Worm (Caenorhabditis elegans) whole organism, young adult: Measurements from ENCODE around the gene pcp-1.

Experiments used
- B0019.2 ChIP-seq: fragments of 200-800 bp; sonication (Bioruptor generic); conservative IDR thresholded peaks from 2 replicates; pipeline ENCODE4 v1.3.6; 2022; ENCODE audit warnings: missing genetic modification reagents, missing genetic modification characterization, missing compliant biosample characterization
- B0261.1 ChIP-seq: sonication (generic microtip); optimal IDR thresholded peaks from 2 replicates; lab custom pipeline; 2016; ENCODE audit warnings: mild to moderate bottlenecking, missing genetic modification characterization, moderate library complexity, missing compliant biosample characterization
- D2030.7 ChIP-seq: fragments of 200-800 bp; sonication (Bioruptor generic); IDR thresholded peaks from 2 replicates; pipeline ENCODE4 v1.3.6; 2022; ENCODE audit warnings: missing genetic modification reagents, missing genetic modification characterization, missing compliant biosample characterization
- F33H1.4 ChIP-seq: fragments of 200-800 bp; sonication (Bioruptor generic); IDR thresholded peaks from 2 replicates; pipeline ENCODE4 v1.3.6; 2022; ENCODE audit warnings: missing genetic modification reagents, missing genetic modification characterization, missing compliant biosample characterization
- F37B4.10 ChIP-seq: fragments of 200-800 bp; sonication (Bioruptor generic); IDR thresholded peaks from 2 replicates; pipeline ENCODE4 v1.3.6; 2022; ENCODE audit warnings: missing genetic modification characterization, missing compliant biosample characterization
- F39B2.1 ChIP-seq: fragments of 200-800 bp; sonication (Bioruptor generic); IDR thresholded peaks from 2 replicates; pipeline ENCODE4 v1.3.6; 2022; ENCODE audit warnings: missing genetic modification reagents, missing genetic modification characterization, missing compliant biosample characterization
- K11D2.4 ChIP-seq: fragments of 200-800 bp; sonication (Bioruptor generic); IDR thresholded peaks from 2 replicates; pipeline ENCODE4 v1.3.6; 2022; ENCODE audit warnings: missing genetic modification reagents, missing genetic modification characterization, missing compliant biosample characterization
- K12H6.12 ChIP-seq: fragments of 200-800 bp; sonication (Bioruptor generic); optimal IDR thresholded peaks from 2 replicates; lab custom pipeline; 2018; ENCODE audit warnings: mild to moderate bottlenecking, missing genetic modification characterization, missing compliant biosample characterization
- T26A5.8 ChIP-seq: sonication (generic microtip); optimal IDR thresholded peaks from 2 replicates; lab custom pipeline; 2016; ENCODE audit warnings: missing genetic modification characterization, missing compliant biosample characterization
- ZK185.1 ChIP-seq: sonication (generic microtip); optimal IDR thresholded peaks from 2 replicates; lab custom pipeline; 2016; ENCODE audit warnings: mild to moderate bottlenecking, missing genetic modification characterization, missing compliant biosample characterization; ENCODE audit not compliant: poor library complexity, severe bottlenecking
- aptf-2 ChIP-seq: fragments of 200-800 bp; sonication (Bioruptor generic); conservative IDR thresholded peaks from 2 replicates; pipeline ENCODE4 v1.3.6; 2022; ENCODE audit warnings: missing genetic modification reagents, missing genetic modification characterization, missing compliant biosample characterization
- aptf-3 ChIP-seq: fragments of 200-800 bp; sonication (Bioruptor generic); IDR thresholded peaks from 2 replicates; pipeline ENCODE4 v1.3.6; 2022; ENCODE audit warnings: missing genetic modification characterization, missing compliant biosample characterization
- athp-1 ChIP-seq: sonication (generic microtip); optimal IDR thresholded peaks from 2 replicates; lab custom pipeline; 2017; ENCODE audit warnings: mild to moderate bottlenecking, missing genetic modification characterization, missing compliant biosample characterization
- attf-3 ChIP-seq: fragments of 200-800 bp; sonication (Bioruptor generic); conservative IDR thresholded peaks from 2 replicates; pipeline ENCODE4 v1.3.6; 2022; ENCODE audit warnings: missing genetic modification reagents, missing genetic modification characterization, missing compliant biosample characterization
- bed-2 ChIP-seq: fragments of 200-800 bp; sonication (Bioruptor generic); IDR thresholded peaks from 2 replicates; pipeline ENCODE4 v1.3.6; 2022; ENCODE audit warnings: missing genetic modification reagents, missing genetic modification characterization, missing compliant biosample characterization
- ccch-3 ChIP-seq: fragments of 200-800 bp; sonication (Bioruptor generic); optimal IDR thresholded peaks from 2 replicates; lab custom pipeline; 2018; ENCODE audit warnings: mild to moderate bottlenecking, missing genetic modification characterization, missing compliant biosample characterization
- ceh-79 ChIP-seq: sonication (generic microtip); optimal IDR thresholded peaks from 2 replicates; lab custom pipeline; 2017; ENCODE audit warnings: mild to moderate bottlenecking, missing genetic modification characterization, missing compliant biosample characterization
- die-1 ChIP-seq: sonication (generic microtip); optimal IDR thresholded peaks from 2 replicates; lab custom pipeline; 2016; ENCODE audit warnings: missing genotype, mild to moderate bottlenecking, missing genetic modification characterization, missing compliant biosample characterization
- egl-18 ChIP-seq: fragments of 200-800 bp; sonication (Bioruptor generic); IDR thresholded peaks from 2 replicates; pipeline ENCODE4 v1.3.6; 2022; ENCODE audit warnings: missing genetic modification reagents, missing genetic modification characterization, missing compliant biosample characterization
- egl-44 ChIP-seq: fragments of 200-800 bp; sonication (Bioruptor generic); IDR thresholded peaks from 2 replicates; pipeline ENCODE4 v1.3.6; 2022; ENCODE audit warnings: missing genetic modification reagents, missing genetic modification characterization, missing compliant biosample characterization
- ekl-4 ChIP-seq: fragments of 200-800 bp; sonication (Bioruptor generic); IDR thresholded peaks from 2 replicates; pipeline ENCODE4 v1.3.6; 2022; ENCODE audit warnings: missing genetic modification reagents, missing genetic modification characterization, missing compliant biosample characterization
- hlh-12 ChIP-seq: sonication (generic microtip); optimal IDR thresholded peaks from 2 replicates; lab custom pipeline; 2016; ENCODE audit warnings: missing genetic modification characterization, missing compliant biosample characterization
- hlh-26 ChIP-seq: fragments of 200-800 bp; sonication (Bioruptor generic); conservative IDR thresholded peaks from 2 replicates; pipeline ENCODE4 v1.3.6; 2022; ENCODE audit warnings: missing genetic modification reagents, missing genetic modification characterization, missing compliant biosample characterization
- hmg-20 ChIP-seq: fragments of 200-800 bp; sonication (Bioruptor generic); IDR thresholded peaks from 2 replicates; pipeline ENCODE4 v1.3.6; 2022; ENCODE audit warnings: missing genetic modification reagents, missing genetic modification characterization, missing compliant biosample characterization
- hrde-1 ChIP-seq: sonication (generic microtip); optimal IDR thresholded peaks from 2 replicates; lab custom pipeline; 2016; ENCODE audit warnings: missing genetic modification characterization, mild to moderate bottlenecking, missing compliant biosample characterization, moderate library complexity, missing genotype, missing genetic modification reagents, borderline replicate concordance
- let-526 ChIP-seq: fragments of 200-800 bp; sonication (Bioruptor generic); IDR thresholded peaks from 2 replicates; pipeline ENCODE4 v1.3.6; 2022; ENCODE audit warnings: missing genetic modification reagents, missing genetic modification characterization, missing compliant biosample characterization
- lin-26 ChIP-seq: fragments of 200-800 bp; sonication (Bioruptor generic); IDR thresholded peaks from 2 replicates; pipeline ENCODE4 v1.3.6; 2022; ENCODE audit warnings: missing genetic modification reagents, missing genetic modification characterization, missing compliant biosample characterization
- lin-35 ChIP-seq, 3 experiments: fragments of 150-350 bp in 2 of 3; sonication (generic microtip) in 1 of 3; optimal IDR thresholded peaks; 2 replicates each; lab custom pipeline; 2014 to 2018; ENCODE audit warnings: missing biosample characterization in 3 of 3, missing genetic modification characterization in 3 of 3, missing genetic modification reagents in 3 of 3
- madf-10 ChIP-seq: sonication (generic microtip); optimal IDR thresholded peaks from 2 replicates; lab custom pipeline; 2016; ENCODE audit warnings: mild to moderate bottlenecking, missing genetic modification characterization, missing compliant biosample characterization
- mel-28 ChIP-seq: sonication (generic microtip); optimal IDR thresholded peaks from 2 replicates; lab custom pipeline; 2016; ENCODE audit warnings: borderline replicate concordance, mild to moderate bottlenecking, missing genetic modification characterization, missing compliant biosample characterization
- mxl-1 ChIP-seq: sonication (generic microtip); optimal IDR thresholded peaks from 2 replicates; lab custom pipeline; 2016; ENCODE audit warnings: missing genetic modification characterization, missing compliant biosample characterization
- nfya-1 ChIP-seq: sonication (generic microtip); optimal IDR thresholded peaks from 2 replicates; lab custom pipeline; 2017; ENCODE audit warnings: antibody characterized with exemption, missing compliant biosample characterization, missing genetic modification characterization, borderline replicate concordance; ENCODE audit not compliant: insufficient read depth
- nfyb-1 ChIP-seq: fragments of 200-800 bp; sonication (Bioruptor generic); IDR thresholded peaks from 2 replicates; pipeline ENCODE4 v1.3.6; 2022; ENCODE audit warnings: missing genetic modification reagents, missing genetic modification characterization, missing compliant biosample characterization
- pbrm-1 ChIP-seq: fragments of 200-800 bp; sonication (Bioruptor generic); IDR thresholded peaks from 2 replicates; pipeline ENCODE4 v1.3.6; 2022; ENCODE audit warnings: missing genetic modification reagents, missing genetic modification characterization, missing compliant biosample characterization
- rcor-1 ChIP-seq: fragments of 200-800 bp; sonication (Bioruptor generic); IDR thresholded peaks from 2 replicates; pipeline ENCODE4 v1.3.6; 2022; ENCODE audit warnings: missing genetic modification reagents, missing genetic modification characterization, missing compliant biosample characterization
- rec-8 ChIP-seq, 2 experiments: sonication (generic microtip); optimal IDR thresholded peaks; 2 replicates each; lab custom pipeline; 2016; ENCODE audit warnings: mild to moderate bottlenecking in 2 of 2, missing genetic modification characterization in 2 of 2, missing genetic modification reagents in 2 of 2, missing genotype in 2 of 2, missing biosample characterization in 1 of 2, missing compliant biosample characterization in 1 of 2, moderate library complexity in 1 of 2
- snpc-3.4 ChIP-seq: sonication (generic microtip); optimal IDR thresholded peaks from 2 replicates; lab custom pipeline; 2017; ENCODE audit warnings: missing genetic modification characterization, mild to moderate bottlenecking, missing compliant biosample characterization, antibody characterized with exemption, moderate library complexity, missing genotype, missing genetic modification reagents
- tbp1 ChIP-seq: fragments of 200-800 bp; sonication (Bioruptor generic); optimal IDR thresholded peaks from 2 replicates; lab custom pipeline; 2018; ENCODE audit warnings: mild to moderate bottlenecking, missing genetic modification characterization, missing compliant biosample characterization
- tbx-9 ChIP-seq: sonication (generic microtip); optimal IDR thresholded peaks from 2 replicates; lab custom pipeline; 2016; ENCODE audit warnings: borderline replicate concordance, missing genetic modification characterization, inconsistent platforms, missing compliant biosample characterization
- tlf-1 ChIP-seq: fragments of 200-800 bp; sonication (Bioruptor generic); optimal IDR thresholded peaks from 2 replicates; lab custom pipeline; 2018; ENCODE audit warnings: mild to moderate bottlenecking, missing genetic modification characterization, missing compliant biosample characterization
- unc-130 ChIP-seq: sonication (generic microtip); optimal IDR thresholded peaks from 2 replicates; lab custom pipeline; 2016; ENCODE audit warnings: missing genetic modification reagents, missing genetic modification characterization, missing compliant biosample characterization
- ztf-18 ChIP-seq: sonication (generic microtip); optimal IDR thresholded peaks from 2 replicates; lab custom pipeline; 2016; ENCODE audit warnings: missing genotype, mild to moderate bottlenecking, missing genetic modification characterization, missing compliant biosample characterization
- ztf-25 ChIP-seq: fragments of 200-800 bp; sonication (Bioruptor generic); IDR thresholded peaks from 2 replicates; pipeline ENCODE4 v1.3.6; 2022; ENCODE audit warnings: missing genetic modification reagents, missing genetic modification characterization, missing compliant biosample characterization
- ztf-6 ChIP-seq: fragments of 200-800 bp; sonication (Bioruptor generic); IDR thresholded peaks from 2 replicates; pipeline ENCODE4 v1.3.6; 2022; ENCODE audit warnings: missing genetic modification reagents, missing genetic modification characterization, missing compliant biosample characterization

pcp-1 gene

ce11 chrIII:7728494-7728893 lies 30.2 kb upstream of the pcp-1 start (continued):
- TF ChIP-seq lin-35 (GFP tag; optimal IDR thresholded peaks at IDR 0.05; lab: Kevin White, UChicago) = peak in 1 of 3 experiments; percentile 43
- TF ChIP-seq B0019.2 = no peak
- TF ChIP-seq let-526 (GFP tag; lab: Robert Waterston, UW) = no peak
- no peak for TF ChIP-seq attf-3 (GFP tag; lab: Robert Waterston, UW)
- no peak for TF ChIP-seq bed-2
- TF ChIP-seq F37B4.10 (GFP tag; lab: Robert Waterston, UW) = no peak
- no peak for TF ChIP-seq K12H6.12
- no peak for TF ChIP-seq hlh-26 (GFP tag; lab: Robert Waterston, UW)
- TF ChIP-seq ekl-4 (GFP tag; lab: Robert Waterston, UW) = no peak
- no peak for TF ChIP-seq tbx-9 (tag; lab: Kevin White, UChicago)
- no peak for TF ChIP-seq snpc-3.4 (tag; lab: Kevin White, UChicago)
- no peak for TF ChIP-seq hlh-12 (tag; lab: Kevin White, UChicago)
- no peak for TF ChIP-seq T26A5.8 (tag; lab: Kevin White, UChicago)
- no peak for TF ChIP-seq ztf-18 (tag; lab: Kevin White, UChicago)
- no peak for TF ChIP-seq mxl-1
- TF ChIP-seq rec-8 (tag; optimal IDR thresholded peaks at IDR 0.05; lab: Kevin White, UChicago) = no peak
- TF ChIP-seq F39B2.1 (GFP tag; lab: Robert Waterston, UW) = no peak
- no peak for TF ChIP-seq lin-26 (GFP tag; lab: Robert Waterston, UW)
- no peak for TF ChIP-seq hrde-1 (tag; lab: Kevin White, UChicago)
- TF ChIP-seq aptf-3 (GFP tag; lab: Robert Waterston, UW) = no peak
- 0 out of 2 replicates have a peak, but pooled peaks have one; percentile 29 for TF ChIP-seq K11D2.4
- no peak for TF ChIP-seq egl-44 (GFP tag; lab: Robert Waterston, UW)
- no peak for TF ChIP-seq ccch-3 (GFP tag; lab: Kevin White, UChicago)
- no peak for TF ChIP-seq aptf-2 (GFP tag; lab: Robert Waterston, UW)
- TF ChIP-seq ZK185.1 (tag; lab: Kevin White, UChicago) = no peak
- TF ChIP-seq D2030.7 (GFP tag; lab: Robert Waterston, UW) = no peak
- TF ChIP-seq athp-1 (tag; lab: Kevin White, UChicago) = no peak
- peak; percentile 53; the same call in 1 of the 2 replicates for TF ChIP-seq nfyb-1
- peak; percentile 12 for TF ChIP-seq tbp1 (GFP tag; lab: Kevin White, UChicago)
- no peak for TF ChIP-seq F33H1.4 (GFP tag; lab: Robert Waterston, UW)
- TF ChIP-seq mel-28 = no peak
- TF ChIP-seq nfya-1 (tag; lab: Kevin White, UChicago) = no peak
- peak; percentile 31 for TF ChIP-seq madf-10 (tag; lab: Kevin White, UChicago)
- no peak for TF ChIP-seq unc-130 (GFP tag; lab: Kevin White, UChicago)
- TF ChIP-seq hmg-20 (GFP tag; lab: Robert Waterston, UW) = no peak
- no peak for TF ChIP-seq die-1 (tag; lab: Kevin White, UChicago)
- TF ChIP-seq pbrm-1 (GFP tag; lab: Robert Waterston, UW) = no peak
- TF ChIP-seq B0261.1 = no peak
- TF ChIP-seq rcor-1 (GFP tag; lab: Robert Waterston, UW) = no peak
- TF ChIP-seq ceh-79 (tag; lab: Kevin White, UChicago) = no peak
- TF ChIP-seq ztf-25 = no peak
- TF ChIP-seq ztf-6 (GFP tag; lab: Robert Waterston, UW) = no peak
- peak; percentile 17 for TF ChIP-seq tlf-1
- TF ChIP-seq egl-18 = no peak
- TF ChIP-seq, all 124 proteins: peak for 21
